Fruit fly (Drosophila melanogaster): ENCODE results near the gene heix.

- TF ChIP-seq cic (GFP tag; optimal IDR thresholded peaks at IDR 0.05) (no peak), pad (GFP tag; optimal IDR thresholded peaks at IDR 0.05) (peak; percentile 40), Clk (GFP tag; optimal IDR thresholded peaks at IDR 0.05) (no peak), tj (GFP tag; optimal IDR thresholded peaks at IDR 0.05) (no peak), CG7045 (GFP tag; optimal IDR thresholded peaks at IDR 0.05) (peak; percentile 33), CG7101 (tag; optimal IDR thresholded peaks at IDR 0.05) (peak; percentile 75), ovo (GFP tag; optimal IDR thresholded peaks at IDR 0.05) (peak; percentile 84), kay (GFP tag; ENCODE audit: borderline replicate concordance) (peak; percentile 98), CG1620 (GFP tag; optimal IDR thresholded peaks at IDR 0.05) (peak; percentile 65), Mnt (GFP tag; optimal IDR thresholded peaks at IDR 0.05) (peak; percentile 39), CG33017 (tag; optimal IDR thresholded peaks at IDR 0.05) (no peak), bab1 (GFP tag; optimal IDR thresholded peaks at IDR 0.05) (peak; percentile 51), Crg-1 (GFP tag; optimal IDR thresholded peaks at IDR 0.05) (peak; percentile 43), CG12768 (GFP tag; optimal IDR thresholded peaks at IDR 0.05) (peak; percentile 19)
Observed at dm6 chr2L:16302773-16303279, 3.2 kb upstream of the heix start, which contains the start of gene GMF.
